Worm (Caenorhabditis elegans) whole organism, L3 larva: ENCODE measurements around the gene elf-1.

ENCODE experiments used
- ZK546.5 ChIP-seq: sonication (generic microtip); optimal IDR thresholded peaks from 2 replicates; lab custom pipeline; 2017; ENCODE audit warnings: missing biosample characterization, missing genetic modification characterization
- nhr-67 ChIP-seq: fragments of 150-350 bp; optimal IDR thresholded peaks from 2 replicates; lab custom pipeline; 2014; ENCODE audit warnings: missing biosample characterization, missing genetic modification characterization
- pha-4 ChIP-seq: fragments of 150-350 bp; optimal IDR thresholded peaks from 2 replicates; lab custom pipeline; 2014; ENCODE audit warnings: missing biosample characterization, missing genetic modification reagents, missing genetic modification characterization
- tbx-2 ChIP-seq: sonication (generic microtip); optimal IDR thresholded peaks from 2 replicates; lab custom pipeline; 2016; ENCODE audit warnings: mild to moderate bottlenecking, missing genetic modification characterization, missing compliant biosample characterization
- zag-1 ChIP-seq: fragments of 150-350 bp; optimal IDR thresholded peaks from 2 replicates; lab custom pipeline; 2014; ENCODE audit warnings: missing biosample characterization, missing genetic modification characterization

DNA sequence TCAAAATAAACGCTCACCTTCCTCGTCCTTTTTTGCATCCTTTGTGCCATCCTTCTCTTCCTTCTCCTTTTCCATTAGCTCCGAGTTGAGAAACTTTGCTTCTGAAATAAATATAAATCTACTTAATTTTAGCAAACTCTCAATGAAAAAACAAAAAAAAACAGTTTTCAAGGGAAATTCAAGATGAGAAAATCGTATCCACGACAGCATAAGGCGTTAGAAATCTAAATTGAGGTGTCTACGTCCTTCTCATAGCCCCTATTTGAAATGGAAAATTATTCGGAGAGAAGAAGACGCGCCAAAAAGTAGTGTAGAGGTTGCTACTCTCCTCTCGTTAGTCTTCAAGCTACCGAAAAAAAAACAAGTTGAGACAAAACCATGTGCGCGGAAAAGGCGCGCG lies 63.4 kb downstream of the elf-1 start, which contains the start of gene pat-12:
- TF ChIP-seq pha-4 (no peak), zag-1 (no peak), tbx-2 (no peak), ZK546.5 (tag; lab: Kevin White, UChicago) (no peak), nhr-67 (tag; lab: Kevin White, UChicago) (no peak)
